Fruit fly (Drosophila melanogaster) whole organism, embryonic: ENCODE measurements around the gene Sap30.
A peak's percentile ranks its signal among the peaks of the same experiment; 100 is the strongest.

Experiments used
- Abd-B ChIP-seq: fragments of 200-800 bp; sonication (Bioruptor generic); optimal IDR thresholded peaks from 2 replicates; lab custom pipeline; 2018; ENCODE audit warnings: missing biosample characterization, mild to moderate bottlenecking, missing genetic modification characterization, moderate library complexity
- B-H1 ChIP-seq: fragments of 200-800 bp; sonication (Bioruptor generic); IDR thresholded peaks from 3 replicates; pipeline ENCODE4 v1.3.6; 2022; ENCODE audit warnings: missing biosample characterization, missing genetic modification characterization
- BEAF-32 ChIP-seq: fragments of 200-800 bp; sonication (Bioruptor generic); optimal IDR thresholded peaks from 3 replicates; lab custom pipeline; 2017; ENCODE audit warnings: missing biosample characterization, missing genetic modification characterization, mild to moderate bottlenecking, moderate library complexity, missing genetic modification reagents
- CG10321 ChIP-seq: fragments of 200-800 bp; sonication (Bioruptor generic); IDR thresholded peaks from 2 replicates; pipeline ENCODE4 v1.3.6; 2022; ENCODE audit warnings: missing biosample characterization, missing genetic modification characterization
- CG10366 ChIP-seq: fragments of 200-800 bp; sonication (Bioruptor generic); IDR thresholded peaks from 2 replicates; pipeline ENCODE4 v1.3.6; 2022; ENCODE audit warnings: missing biosample characterization, missing genetic modification characterization
- CG12219 ChIP-seq: fragments of 200-800 bp; sonication (Bioruptor generic); optimal IDR thresholded peaks from 3 replicates; lab custom pipeline; 2018; ENCODE audit warnings: missing biosample characterization, mild to moderate bottlenecking, missing genetic modification characterization
- CG12391 ChIP-seq: fragments of 200-800 bp; sonication (Bioruptor generic); optimal IDR thresholded peaks from 3 replicates; lab custom pipeline; 2018; ENCODE audit warnings: missing biosample characterization, mild to moderate bottlenecking, missing genetic modification characterization, moderate library complexity
- CG15269 ChIP-seq: fragments of 200-800 bp; sonication (Bioruptor generic); optimal IDR thresholded peaks from 2 replicates; lab custom pipeline; 2018; ENCODE audit warnings: missing biosample characterization, mild to moderate bottlenecking, missing genetic modification characterization, moderate library complexity
- CG17829 ChIP-seq: fragments of 200-800 bp; optimal IDR thresholded peaks from 2 replicates; lab custom pipeline; 2019; ENCODE audit warnings: missing biosample characterization, mild to moderate bottlenecking, missing genetic modification characterization, moderate library complexity
- CG18476 ChIP-seq: fragments of 200-800 bp; sonication (Bioruptor generic); optimal IDR thresholded peaks from 2 replicates; lab custom pipeline; 2016; ENCODE audit warnings: missing biosample characterization, mild to moderate bottlenecking, missing genetic modification characterization
- CG18599 ChIP-seq: fragments of 200-800 bp; sonication (Bioruptor generic); optimal IDR thresholded peaks from 3 replicates; lab custom pipeline; 2017; ENCODE audit warnings: missing biosample characterization, missing genetic modification characterization, mild to moderate bottlenecking, moderate library complexity, missing genetic modification reagents
- CG4404 ChIP-seq: fragments of 200-800 bp; sonication (Bioruptor generic); IDR thresholded peaks from 2 replicates; pipeline ENCODE4 v1.3.6; 2022; ENCODE audit warnings: missing biosample characterization, missing genetic modification characterization
- CG4707 ChIP-seq: fragments of 200-800 bp; sonication (Bioruptor generic); optimal IDR thresholded peaks from 2 replicates; lab custom pipeline; 2018; ENCODE audit warnings: missing biosample characterization, mild to moderate bottlenecking, missing genetic modification characterization, moderate library complexity
- CG4854 ChIP-seq: fragments of 200-800 bp; sonication (Bioruptor generic); optimal IDR thresholded peaks from 2 replicates; lab custom pipeline; 2016; ENCODE audit warnings: missing biosample characterization, missing genetic modification characterization, inconsistent platforms
- CG5245 ChIP-seq: fragments of 200-800 bp; sonication (Bioruptor generic); optimal IDR thresholded peaks from 3 replicates; lab custom pipeline; 2016; ENCODE audit warnings: missing biosample characterization, missing genetic modification characterization
- CG6254 ChIP-seq: fragments of 200-800 bp; sonication (Bioruptor generic); optimal IDR thresholded peaks from 3 replicates; lab custom pipeline; 2017; ENCODE audit warnings: mild to moderate bottlenecking, missing biosample characterization, missing genetic modification reagents, missing genetic modification characterization
- CG6654 ChIP-seq: fragments of 200-800 bp; sonication (Bioruptor generic); optimal IDR thresholded peaks from 2 replicates; lab custom pipeline; 2017; ENCODE audit warnings: missing biosample characterization, mild to moderate bottlenecking, missing genetic modification characterization
- CG6813 ChIP-seq: fragments of 200-800 bp; sonication (Bioruptor generic); optimal IDR thresholded peaks from 2 replicates; lab custom pipeline; 2017; ENCODE audit warnings: missing biosample characterization, missing genetic modification characterization, mild to moderate bottlenecking, moderate library complexity, missing genetic modification reagents
- CG7928 ChIP-seq: fragments of 200-800 bp; sonication (Bioruptor generic); optimal IDR thresholded peaks from 2 replicates; lab custom pipeline; 2017; ENCODE audit warnings: missing biosample characterization, mild to moderate bottlenecking, missing genetic modification characterization
- CkIIα-i1 ChIP-seq: fragments of 200-800 bp; sonication (Bioruptor generic); IDR thresholded peaks from 2 replicates; pipeline ENCODE4 v1.3.6; 2022; ENCODE audit warnings: missing biosample characterization, missing genetic modification characterization
- Drgx ChIP-seq: fragments of 200-800 bp; sonication (Bioruptor generic); IDR thresholded peaks from 2 replicates; pipeline ENCODE4 v1.3.6; 2022; ENCODE audit warnings: missing biosample characterization, missing genetic modification characterization
- Ets97D ChIP-seq: fragments of 200-800 bp; sonication (Bioruptor generic); optimal IDR thresholded peaks from 3 replicates; lab custom pipeline; 2016; ENCODE audit warnings: missing biosample characterization, missing genetic modification characterization
- H15 ChIP-seq: fragments of 200-800 bp; sonication (Bioruptor generic); IDR thresholded peaks from 3 replicates; pipeline ENCODE4 v1.3.6; 2022; ENCODE audit warnings: missing biosample characterization, missing genetic modification characterization
- Hmx ChIP-seq: fragments of 200-800 bp; sonication (Bioruptor generic); optimal IDR thresholded peaks from 2 replicates; lab custom pipeline; 2016; ENCODE audit warnings: missing biosample characterization, missing genetic modification characterization
- Mad ChIP-seq: fragments of 200-800 bp; sonication (Bioruptor generic); optimal IDR thresholded peaks from 2 replicates; lab custom pipeline; 2016; ENCODE audit warnings: missing biosample characterization, missing genetic modification characterization
- Meics ChIP-seq: fragments of 200-800 bp; sonication (Bioruptor generic); optimal IDR thresholded peaks from 2 replicates; lab custom pipeline; 2017; ENCODE audit warnings: missing biosample characterization, mild to moderate bottlenecking, missing genetic modification characterization
- Myb ChIP-seq: fragments of 200-800 bp; sonication (Bioruptor generic); optimal IDR thresholded peaks from 2 replicates; lab custom pipeline; 2016; ENCODE audit warnings: missing biosample characterization, missing genetic modification characterization
- TFAM ChIP-seq: fragments of 200-800 bp; sonication (Bioruptor generic); optimal IDR thresholded peaks from 2 replicates; lab custom pipeline; 2017; ENCODE audit warnings: missing biosample characterization, missing genetic modification characterization, inconsistent platforms
- Trl ChIP-seq, 3 experiments: fragments of >200 bp in 2 of 3; fragments of 200-800 bp in 1 of 3; sonication (Bioruptor generic) in 1 of 3; optimal IDR thresholded peaks; 2 replicates in 1 of 3; 3 replicates in 2 of 3; lab custom pipeline; 2016 to 2017; ENCODE audit warnings: missing biosample characterization in 1 of 3, missing genetic modification characterization in 1 of 3
- Xrp1 ChIP-seq: fragments of 200-800 bp; sonication (Bioruptor generic); IDR thresholded peaks from 2 replicates; pipeline ENCODE4 v1.3.6; 2022; ENCODE audit warnings: missing biosample characterization, missing genetic modification characterization
- amos ChIP-seq: fragments of 200-800 bp; sonication (Bioruptor generic); IDR thresholded peaks from 2 replicates; pipeline ENCODE4 v1.3.6; 2022; ENCODE audit warnings: missing biosample characterization, missing genetic modification characterization; ENCODE audit not compliant: partially characterized antibody
- ci ChIP-seq: fragments of 200-800 bp; sonication (Bioruptor generic); IDR thresholded peaks from 3 replicates; pipeline ENCODE4 v1.3.6; 2022; ENCODE audit warnings: missing biosample characterization, missing genetic modification characterization
- hbn ChIP-seq: fragments of 200-800 bp; sonication (Bioruptor generic); IDR thresholded peaks from 2 replicates; pipeline ENCODE4 v1.3.6; 2022; ENCODE audit warnings: missing biosample characterization, missing genetic modification characterization; ENCODE audit not compliant: partially characterized antibody
- hth ChIP-seq: fragments of >200 bp; optimal IDR thresholded peaks from 2 replicates; lab custom pipeline; 2017; ENCODE audit warnings: inconsistent platforms
- jing ChIP-seq: fragments of 200-800 bp; sonication (Bioruptor generic); optimal IDR thresholded peaks from 2 replicates; lab custom pipeline; 2018; ENCODE audit warnings: missing biosample characterization, mild to moderate bottlenecking, missing genetic modification characterization
- nau ChIP-seq: fragments of 200-800 bp; sonication (Bioruptor generic); optimal IDR thresholded peaks from 3 replicates; lab custom pipeline; 2017; ENCODE audit warnings: missing biosample characterization, mild to moderate bottlenecking, missing genetic modification characterization, missing genetic modification reagents
- nerfin-1 ChIP-seq: fragments of 200-800 bp; sonication (Bioruptor generic); optimal IDR thresholded peaks from 3 replicates; lab custom pipeline; 2019; ENCODE audit warnings: missing biosample characterization, mild to moderate bottlenecking, missing genetic modification characterization, moderate library complexity
- oc ChIP-seq: fragments of 200-800 bp; sonication (Bioruptor generic); optimal IDR thresholded peaks from 2 replicates; lab custom pipeline; 2018; ENCODE audit warnings: missing biosample characterization, mild to moderate bottlenecking, missing genetic modification characterization, moderate library complexity
- salm ChIP-seq: fragments of 200-800 bp; sonication (Bioruptor generic); optimal IDR thresholded peaks from 2 replicates; lab custom pipeline; 2018; ENCODE audit warnings: missing biosample characterization, mild to moderate bottlenecking, missing genetic modification characterization
- sna ChIP-seq: fragments of 200-800 bp; sonication (Bioruptor generic); IDR thresholded peaks from 2 replicates; pipeline ENCODE4 v1.3.6; 2022; ENCODE audit warnings: missing biosample characterization, missing genetic modification characterization; ENCODE audit not compliant: partially characterized antibody
- sob ChIP-seq: fragments of 200-800 bp; sonication (Bioruptor generic); IDR thresholded peaks from 2 replicates; pipeline ENCODE4 v1.3.6; 2022; ENCODE audit warnings: missing biosample characterization, missing genetic modification characterization
- ssp ChIP-seq: fragments of 200-800 bp; sonication (Bioruptor generic); IDR thresholded peaks from 2 replicates; pipeline ENCODE4 v1.3.6; 2022; ENCODE audit warnings: missing biosample characterization, missing genetic modification characterization
- stc ChIP-seq: fragments of 200-800 bp; sonication (Bioruptor generic); IDR thresholded peaks from 2 replicates; pipeline ENCODE4 v1.3.6; 2022; ENCODE audit warnings: missing biosample characterization, missing genetic modification characterization
- tll ChIP-seq, 2 experiments: fragments of 200-800 bp in 1 of 2; fragments of >200 bp in 1 of 2; sonication (Bioruptor generic) in 1 of 2; optimal IDR thresholded peaks; 2 replicates each; lab custom pipeline; 2017 to 2019; ENCODE audit warnings: missing biosample characterization in 2 of 2, missing genetic modification characterization in 2 of 2, mild to moderate bottlenecking in 1 of 2, moderate library complexity in 1 of 2
- ttk ChIP-seq: fragments of 200-800 bp; sonication (Bioruptor generic); IDR thresholded peaks from 2 replicates; pipeline ENCODE4 v2.1.2; 2022; ENCODE audit warnings: missing biosample characterization, missing genetic modification characterization
- vvl ChIP-seq: fragments of 200-800 bp; sonication (Bioruptor generic); IDR thresholded peaks from 2 replicates; pipeline ENCODE4 v1.3.6; 2022; ENCODE audit warnings: missing biosample characterization, missing genetic modification characterization
- yki ChIP-seq: fragments of >200 bp; optimal IDR thresholded peaks from 3 replicates; lab custom pipeline; 2018

Sap30 gene

DNA sequence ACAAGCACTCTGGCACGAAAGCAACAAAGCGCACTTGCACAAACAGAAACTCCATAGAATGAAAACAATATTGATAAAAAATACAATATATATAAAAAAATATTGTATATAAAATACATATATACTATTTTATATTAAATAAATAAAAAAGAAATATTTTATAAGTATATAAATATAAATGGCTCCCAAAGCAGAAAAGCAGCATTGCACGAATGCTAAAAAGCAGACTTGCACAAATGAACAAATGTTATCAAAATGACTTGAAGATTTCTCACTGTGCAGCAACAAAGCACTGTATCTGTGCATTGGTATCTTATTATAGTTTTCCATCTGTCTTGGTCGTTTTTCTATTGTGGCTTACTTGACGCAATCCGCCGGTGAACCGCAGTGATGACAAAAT, 18.3 kb upstream of the Sap30 start (continued):
- no peak for TF ChIP-seq ci (GFP tag; lab: Robert Waterston, UW)
- TF ChIP-seq Hmx (GFP tag; lab: Kevin White, UChicago) = no peak
- TF ChIP-seq sna (GFP tag; lab: Robert Waterston, UW) = no peak
- peak; percentile 10 for TF ChIP-seq CG6254 (GFP tag; lab: Kevin White, UChicago)
- TF ChIP-seq oc = peak; percentile 3
- no peak for TF ChIP-seq ttk (GFP tag; lab: Robert Waterston, UW)
- TF ChIP-seq CkIIα-i1 (GFP tag; lab: Robert Waterston, UW) = no peak
- TF ChIP-seq Ets97D (GFP tag; lab: Kevin White, UChicago) = no peak
- no peak for TF ChIP-seq H15 (GFP tag; lab: Robert Waterston, UW)
- TF ChIP-seq jing (GFP tag; lab: Kevin White, UChicago) = no peak
- TF ChIP-seq CG6813 (GFP tag; lab: Kevin White, UChicago) = no peak
- peak; percentile 37 for TF ChIP-seq CG17829 (tag; lab: Kevin White, UChicago)
- no peak for TF ChIP-seq Myb (GFP tag; lab: Kevin White, UChicago)

DNA sequence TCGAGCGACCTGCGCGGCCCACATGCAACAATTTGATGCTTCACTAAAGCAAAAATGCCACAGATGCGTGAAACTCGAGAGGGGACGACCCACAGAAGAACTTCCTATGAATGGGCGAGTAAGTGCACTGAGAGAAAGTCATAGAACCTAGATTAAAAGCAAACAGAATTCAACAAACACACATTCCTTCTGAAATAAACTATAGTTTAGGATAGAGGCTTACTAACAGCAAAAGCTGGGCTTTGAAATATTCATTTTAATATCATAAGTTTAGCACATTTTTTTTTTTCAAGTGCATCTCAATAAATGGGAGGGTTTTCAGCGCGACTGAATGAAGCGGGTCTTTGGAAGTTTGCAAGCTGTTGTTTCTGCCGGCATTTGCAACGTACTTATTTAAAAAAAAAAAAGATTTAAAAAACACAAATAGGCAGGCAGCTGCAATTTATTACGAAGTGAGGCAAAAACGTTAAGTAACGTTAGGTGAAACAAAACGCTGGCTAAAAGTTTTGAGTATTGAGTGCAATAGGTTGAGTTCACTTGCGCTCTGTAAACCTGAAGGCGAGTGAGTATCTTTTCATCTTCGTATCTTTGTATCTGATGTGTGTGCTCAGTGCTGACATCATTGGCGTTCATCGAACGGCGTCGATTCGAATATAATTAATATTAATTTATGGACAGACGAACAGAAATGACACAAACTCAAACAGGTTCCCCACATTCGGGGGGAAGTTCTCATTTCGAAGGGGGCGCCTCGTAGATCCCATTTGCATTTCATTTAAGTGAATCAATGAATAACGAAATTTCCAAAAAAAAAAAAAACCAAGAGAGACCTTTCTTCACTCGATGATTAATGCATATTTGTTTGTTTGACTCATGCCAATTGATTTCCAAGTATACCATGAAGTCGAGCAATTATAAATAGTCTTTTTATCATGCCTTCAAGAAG, 13.9 kb upstream of the Sap30 start:
- TF ChIP-seq CG6654 (GFP tag; lab: Kevin White, UChicago) = no peak
- no peak for TF ChIP-seq CG15269 (tag; lab: Kevin White, UChicago)
- TF ChIP-seq CG12219 (GFP tag; lab: Kevin White, UChicago) = no peak
- peak; percentile 47; the same call in 1 of the 2 replicates for TF ChIP-seq ssp (GFP tag; lab: Robert Waterston, UW)
- TF ChIP-seq hbn (GFP tag; lab: Robert Waterston, UW) = no peak
- peak; percentile 76 for TF ChIP-seq CG4404 (GFP tag; lab: Robert Waterston, UW)
- TF ChIP-seq nerfin-1 (tag; lab: Kevin White, UChicago) = peak; percentile 30
- peak; percentile 82 for TF ChIP-seq vvl (GFP tag; lab: Robert Waterston, UW)
- no peak for TF ChIP-seq BEAF-32
- peak; percentile 43; the same call in 2 of the 3 replicates for TF ChIP-seq B-H1 (GFP tag; lab: Robert Waterston, UW)
- TF ChIP-seq CG12391 = peak; percentile 34
- peak; percentile 11 for TF ChIP-seq CG18476 (GFP tag; lab: Kevin White, UChicago)
- TF ChIP-seq CG7928 = no peak
- peak; percentile 25 for TF ChIP-seq nau (GFP tag; lab: Kevin White, UChicago)
- no peak for TF ChIP-seq CG4707 (GFP tag; lab: Kevin White, UChicago)
- no peak for TF ChIP-seq Meics (GFP tag; lab: Kevin White, UChicago)
- peak; percentile 81 for TF ChIP-seq Drgx
- no peak for TF ChIP-seq amos (GFP tag; lab: Robert Waterston, UW)
- TF ChIP-seq Abd-B (GFP tag; lab: Kevin White, UChicago) = no peak
- peak; percentile 73 for TF ChIP-seq stc (GFP tag; lab: Robert Waterston, UW)
- peak; percentile 68 for TF ChIP-seq CG10366 (GFP tag; lab: Robert Waterston, UW)
- no peak for TF ChIP-seq CG10321 (GFP tag; lab: Robert Waterston, UW)
- TF ChIP-seq CG4854 = peak; percentile 5
- peak; percentile 90 for TF ChIP-seq Xrp1 (GFP tag; lab: Robert Waterston, UW)
- peak; percentile 13 for TF ChIP-seq CG18599 (GFP tag; lab: Kevin White, UChicago)
- no peak for TF ChIP-seq salm
- peak; percentile 58 for TF ChIP-seq CG5245 (GFP tag; lab: Kevin White, UChicago)
- no peak for TF ChIP-seq TFAM
- no peak for TF ChIP-seq Trl (optimal IDR thresholded peaks at IDR 0.05; lab: Kevin White, UChicago)
- TF ChIP-seq Trl (GFP tag; optimal IDR thresholded peaks at IDR 0.05; lab: Kevin White, UChicago) = peak; percentile 72
- TF ChIP-seq sob (GFP tag; lab: Robert Waterston, UW) = peak; percentile 59; the same call in 1 of the 2 replicates
- TF ChIP-seq yki (lab: Kevin White, UChicago) = no peak
- TF ChIP-seq hth (lab: Kevin White, UChicago) = no peak
- no peak for TF ChIP-seq Mad
- no peak for TF ChIP-seq tll (GFP tag; optimal IDR thresholded peaks at IDR 0.05; lab: Kevin White, UChicago)
